Worm (Caenorhabditis elegans) whole organism, mixed stage, embryonic: ENCODE data around the gene cyp-37B1.
A peak's percentile ranks its signal among the peaks of the same experiment; 100 is the strongest.

Experiments
- bed-3 ChIP-seq: fragments of 200-800 bp; sonication (Bioruptor generic); optimal IDR thresholded peaks from 3 replicates; lab custom pipeline; 2018; ENCODE audit warnings: mild to moderate bottlenecking, missing genetic modification characterization, moderate library complexity, missing compliant biosample characterization
- blmp-1 ChIP-seq: fragments of 150-350 bp; optimal IDR thresholded peaks from 2 replicates; lab custom pipeline; 2014; ENCODE audit warnings: missing biosample characterization, missing genetic modification characterization
- ceh-39 ChIP-seq: fragments of 150-350 bp; optimal IDR thresholded peaks from 2 replicates; lab custom pipeline; 2014; ENCODE audit warnings: missing biosample characterization, missing genetic modification characterization
- ceh-43 ChIP-seq: fragments of 200-800 bp; sonication (Bioruptor generic); optimal IDR thresholded peaks from 2 replicates; lab custom pipeline; 2018; ENCODE audit warnings: mild to moderate bottlenecking, missing genetic modification characterization, moderate library complexity, missing compliant biosample characterization
- ces-1 ChIP-seq: fragments of 150-350 bp; optimal IDR thresholded peaks from 2 replicates; lab custom pipeline; 2014; ENCODE audit warnings: missing biosample characterization, missing genetic modification reagents, missing genetic modification characterization
- cnd-1 ChIP-seq: fragments of 200-800 bp; sonication (Bioruptor generic); optimal IDR thresholded peaks from 2 replicates; lab custom pipeline; 2018; ENCODE audit warnings: mild to moderate bottlenecking, missing genetic modification characterization, missing compliant biosample characterization
- drap-1 ChIP-seq: fragments of 200-800 bp; sonication (Bioruptor generic); optimal IDR thresholded peaks from 3 replicates; lab custom pipeline; 2018; ENCODE audit warnings: mild to moderate bottlenecking, missing genetic modification characterization, missing compliant biosample characterization
- elt-1 ChIP-seq: sonication (generic microtip); optimal IDR thresholded peaks from 2 replicates; lab custom pipeline; 2017; ENCODE audit warnings: missing genetic modification characterization, mild to moderate bottlenecking, missing compliant biosample characterization, antibody characterized with exemption, moderate library complexity, borderline replicate concordance; ENCODE audit not compliant: insufficient read depth
- elt-3 ChIP-seq: fragments of 150-350 bp; optimal IDR thresholded peaks from 2 replicates; lab custom pipeline; 2014; ENCODE audit warnings: missing biosample characterization, missing genetic modification characterization
- flh-1 ChIP-seq: fragments of 200-800 bp; sonication (Bioruptor generic); optimal IDR thresholded peaks from 2 replicates; lab custom pipeline; 2018; ENCODE audit warnings: mild to moderate bottlenecking, missing genetic modification characterization, moderate library complexity, missing compliant biosample characterization
- ham-2 ChIP-seq: fragments of 200-800 bp; sonication (Bioruptor generic); optimal IDR thresholded peaks from 2 replicates; lab custom pipeline; 2018; ENCODE audit warnings: mild to moderate bottlenecking, missing genetic modification characterization, missing compliant biosample characterization
- hlh-1 ChIP-seq: fragments of 150-350 bp; optimal IDR thresholded peaks from 2 replicates; lab custom pipeline; 2014; ENCODE audit warnings: missing biosample characterization, missing genetic modification reagents, missing genetic modification characterization
- lin-13 ChIP-seq: fragments of 150-350 bp; optimal IDR thresholded peaks from 2 replicates; lab custom pipeline; 2014; ENCODE audit warnings: missing biosample characterization, missing genetic modification characterization
- lin-32 ChIP-seq: fragments of 200-800 bp; sonication (Bioruptor generic); optimal IDR thresholded peaks from 2 replicates; lab custom pipeline; 2018; ENCODE audit warnings: mild to moderate bottlenecking, missing genetic modification characterization, missing compliant biosample characterization
- lsy-2 ChIP-seq: fragments of 150-350 bp; optimal IDR thresholded peaks from 2 replicates; lab custom pipeline; 2014; ENCODE audit warnings: missing biosample characterization, missing genetic modification characterization
- mab-5 ChIP-seq: fragments of 150-350 bp; optimal IDR thresholded peaks from 2 replicates; lab custom pipeline; 2014; ENCODE audit warnings: missing biosample characterization, missing genetic modification characterization
- mep-1 ChIP-seq: fragments of 150-350 bp; optimal IDR thresholded peaks from 2 replicates; lab custom pipeline; 2017; ENCODE audit warnings: missing biosample characterization, missing genetic modification reagents, missing genetic modification characterization, inconsistent platforms
- mls-2 ChIP-seq: sonication (generic microtip); optimal IDR thresholded peaks from 2 replicates; lab custom pipeline; 2016; ENCODE audit warnings: mild to moderate bottlenecking, missing genetic modification characterization, moderate library complexity, missing compliant biosample characterization
- nhr-12 ChIP-seq: fragments of 150-350 bp; optimal IDR thresholded peaks from 2 replicates; lab custom pipeline; 2014; ENCODE audit warnings: missing biosample characterization, missing genetic modification characterization
- nhr-2 ChIP-seq: fragments of 150-350 bp; optimal IDR thresholded peaks from 2 replicates; lab custom pipeline; 2014; ENCODE audit warnings: missing biosample characterization, missing genetic modification characterization
- nhr-237 ChIP-seq: fragments of 150-350 bp; optimal IDR thresholded peaks from 2 replicates; lab custom pipeline; 2014; ENCODE audit warnings: missing biosample characterization, missing genetic modification characterization
- nhr-28 ChIP-seq: fragments of 150-350 bp; optimal IDR thresholded peaks from 2 replicates; lab custom pipeline; 2014; ENCODE audit warnings: missing biosample characterization, missing genetic modification characterization
- nhr-76 ChIP-seq: sonication (generic microtip); optimal IDR thresholded peaks from 2 replicates; lab custom pipeline; 2017; ENCODE audit warnings: missing biosample characterization, missing genetic modification characterization
- pha-4 ChIP-seq: fragments of 150-350 bp; optimal IDR thresholded peaks from 2 replicates; lab custom pipeline; 2018; ENCODE audit warnings: missing biosample characterization, missing genetic modification reagents, missing genetic modification characterization
- sem-2 ChIP-seq: fragments of 200-800 bp; sonication (Bioruptor generic); optimal IDR thresholded peaks from 2 replicates; lab custom pipeline; 2018; ENCODE audit warnings: mild to moderate bottlenecking, missing genetic modification characterization, missing compliant biosample characterization
- sptf-1 ChIP-seq: sonication (generic microtip); optimal IDR thresholded peaks from 2 replicates; lab custom pipeline; 2017; ENCODE audit warnings: mild to moderate bottlenecking, missing genetic modification characterization, moderate library complexity, missing compliant biosample characterization
- tbx-8 ChIP-seq: fragments of 200-800 bp; sonication (Bioruptor generic); optimal IDR thresholded peaks from 2 replicates; lab custom pipeline; 2018; ENCODE audit warnings: mild to moderate bottlenecking, missing genetic modification characterization, moderate library complexity, missing compliant biosample characterization
- unc-120 ChIP-seq: sonication (generic microtip); optimal IDR thresholded peaks from 2 replicates; lab custom pipeline; 2017; ENCODE audit warnings: missing genetic modification characterization, missing compliant biosample characterization; ENCODE audit not compliant: poor library complexity, severe bottlenecking
- unc-39 ChIP-seq: fragments of 150-350 bp; optimal IDR thresholded peaks from 2 replicates; lab custom pipeline; 2014; ENCODE audit warnings: missing biosample characterization, missing genetic modification characterization
- unc-62 ChIP-seq: fragments of 150-350 bp; optimal IDR thresholded peaks from 2 replicates; lab custom pipeline; 2014; ENCODE audit warnings: missing biosample characterization, missing genetic modification reagents, missing genetic modification characterization
- zip-8 ChIP-seq: fragments of 150-350 bp; optimal IDR thresholded peaks from 2 replicates; lab custom pipeline; 2014; ENCODE audit warnings: missing biosample characterization, missing genetic modification characterization
- ztf-11 ChIP-seq: fragments of 150-350 bp; optimal IDR thresholded peaks from 2 replicates; lab custom pipeline; 2014; ENCODE audit warnings: missing biosample characterization, missing genetic modification characterization

Gene cyp-37B1

DNA sequence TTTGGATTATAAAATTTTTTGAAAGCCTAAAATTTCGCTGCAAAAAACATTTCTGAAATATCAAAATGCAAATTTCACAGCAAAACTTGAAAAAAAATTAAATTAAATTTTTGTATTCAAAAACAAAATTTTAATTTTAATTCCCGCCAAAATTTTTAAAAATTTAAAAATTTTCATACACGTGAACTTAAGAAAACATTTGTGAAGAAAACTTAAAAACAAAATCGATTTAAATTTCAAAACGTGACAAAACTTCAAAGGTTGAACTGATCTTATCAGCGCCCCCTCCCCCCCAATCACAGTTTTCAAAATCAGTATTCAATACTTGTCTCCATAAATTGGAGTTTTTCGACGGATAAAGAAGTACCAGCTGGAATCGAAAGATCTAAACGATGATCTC is 40.7 kb upstream of the cyp-37B1 start, which contains the start of gene F21H7.5:
Gene F21H7.5, plus strand, starts transcription at position 301 of the 400 bp plus-strand sequence.
- TF ChIP-seq lin-13 (tag; lab: Kevin White, UChicago) = no peak
- TF ChIP-seq nhr-28 = no peak
- no peak for TF ChIP-seq blmp-1 (tag; lab: Kevin White, UChicago)
- no peak for TF ChIP-seq ztf-11 (tag; lab: Kevin White, UChicago)
- no peak for TF ChIP-seq mls-2 (tag; lab: Kevin White, UChicago)
- TF ChIP-seq tbx-8 (GFP tag; lab: Kevin White, UChicago) = no peak
- no peak for TF ChIP-seq pha-4 (tag; lab: Kevin White, UChicago)
- TF ChIP-seq elt-1 (tag; lab: Kevin White, UChicago) = no peak
- no peak for TF ChIP-seq hlh-1 (tag; lab: Kevin White, UChicago)
- TF ChIP-seq ham-2 = no peak
- TF ChIP-seq nhr-76 (tag; lab: Kevin White, UChicago) = no peak
- TF ChIP-seq sem-2 (GFP tag; lab: Kevin White, UChicago) = no peak
- TF ChIP-seq unc-62 (GFP tag; lab: Kevin White, UChicago) = no peak
- no peak for TF ChIP-seq bed-3 (GFP tag; lab: Kevin White, UChicago)
- TF ChIP-seq flh-1 (GFP tag; lab: Kevin White, UChicago) = no peak
- no peak for TF ChIP-seq nhr-12 (tag; lab: Kevin White, UChicago)

DNA sequence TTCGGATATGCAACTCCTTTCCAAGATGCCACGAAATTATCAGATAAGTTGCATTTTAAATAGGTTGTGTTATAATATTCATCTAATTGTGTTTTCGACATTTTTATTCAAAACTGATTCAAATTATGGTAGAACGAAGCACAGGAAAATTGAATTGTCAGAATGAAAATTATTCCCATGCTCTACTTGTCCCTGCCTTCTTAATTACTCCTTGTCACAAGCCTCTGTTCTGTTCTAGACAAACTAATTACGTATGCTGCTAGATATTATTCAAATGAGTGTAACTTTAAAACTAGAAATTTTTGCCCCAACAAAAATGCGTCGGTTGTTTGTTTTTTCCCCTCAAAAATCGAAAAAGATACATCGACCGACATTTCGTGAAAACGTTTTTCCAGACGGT is 33.8 kb upstream of the cyp-37B1 start, which contains the start of gene srh-104:
Gene srh-104, minus strand, starts transcription at position 101 of the 400 bp plus-strand sequence.
- TF ChIP-seq tbx-8 (GFP tag; lab: Kevin White, UChicago) = no peak
- TF ChIP-seq zip-8 (tag; lab: Kevin White, UChicago) = no peak
- TF ChIP-seq sptf-1 = no peak
- TF ChIP-seq ceh-39 (tag; lab: Kevin White, UChicago) = no peak
- no peak for TF ChIP-seq pha-4 (tag; lab: Kevin White, UChicago)
- TF ChIP-seq flh-1 (GFP tag; lab: Kevin White, UChicago) = no peak
- TF ChIP-seq nhr-76 (tag; lab: Kevin White, UChicago) = no peak
- no peak for TF ChIP-seq ztf-11 (tag; lab: Kevin White, UChicago)
- no peak for TF ChIP-seq elt-1 (tag; lab: Kevin White, UChicago)
- no peak for TF ChIP-seq nhr-12 (tag; lab: Kevin White, UChicago)
- no peak for TF ChIP-seq blmp-1 (tag; lab: Kevin White, UChicago)
- TF ChIP-seq unc-120 = no peak
- no peak for TF ChIP-seq nhr-237 (tag; lab: Kevin White, UChicago)
- no peak for TF ChIP-seq hlh-1 (tag; lab: Kevin White, UChicago)
- TF ChIP-seq ces-1 (GFP tag; lab: Kevin White, UChicago) = no peak
- no peak for TF ChIP-seq drap-1
- TF ChIP-seq unc-39 (tag; lab: Kevin White, UChicago) = no peak
- no peak for TF ChIP-seq unc-62 (GFP tag; lab: Kevin White, UChicago)

DNA sequence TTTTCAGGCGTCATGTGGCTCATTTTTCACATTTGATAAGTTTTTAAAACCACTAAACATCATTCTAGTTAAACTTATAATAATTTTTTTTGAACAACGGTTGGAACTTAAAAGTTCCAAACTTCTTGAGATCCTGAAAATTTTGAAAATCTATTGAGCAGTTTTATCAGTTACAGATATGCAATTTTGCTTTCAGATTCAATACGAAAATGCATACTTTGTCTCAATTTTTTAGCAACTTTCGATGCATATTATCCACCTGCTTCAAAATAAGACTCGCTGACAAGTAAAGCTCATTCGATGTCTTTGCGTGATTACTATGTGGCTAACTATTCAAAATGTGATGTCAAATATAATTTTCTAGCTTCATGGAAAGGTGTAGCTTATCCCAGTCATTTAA is 31.3 kb upstream of the cyp-37B1 start, which contains the start of gene srh-95:
Gene srh-95, plus strand, starts transcription at position 301 of the 400 bp plus-strand sequence.
- no peak for TF ChIP-seq nhr-76 (tag; lab: Kevin White, UChicago)
- TF ChIP-seq tbx-8 (GFP tag; lab: Kevin White, UChicago) = no peak
- no peak for TF ChIP-seq elt-3 (tag; lab: Kevin White, UChicago)
- no peak for TF ChIP-seq unc-120
- TF ChIP-seq ztf-11 (tag; lab: Kevin White, UChicago) = no peak
- TF ChIP-seq sptf-1 = no peak
- no peak for TF ChIP-seq nhr-28
- TF ChIP-seq elt-1 (tag; lab: Kevin White, UChicago) = no peak
- no peak for TF ChIP-seq sem-2 (GFP tag; lab: Kevin White, UChicago)
- TF ChIP-seq mab-5 (tag; lab: Kevin White, UChicago) = no peak
- TF ChIP-seq zip-8 (tag; lab: Kevin White, UChicago) = no peak
- no peak for TF ChIP-seq mep-1
- no peak for TF ChIP-seq ceh-43 (GFP tag; lab: Kevin White, UChicago)
- no peak for TF ChIP-seq lin-13 (tag; lab: Kevin White, UChicago)

DNA sequence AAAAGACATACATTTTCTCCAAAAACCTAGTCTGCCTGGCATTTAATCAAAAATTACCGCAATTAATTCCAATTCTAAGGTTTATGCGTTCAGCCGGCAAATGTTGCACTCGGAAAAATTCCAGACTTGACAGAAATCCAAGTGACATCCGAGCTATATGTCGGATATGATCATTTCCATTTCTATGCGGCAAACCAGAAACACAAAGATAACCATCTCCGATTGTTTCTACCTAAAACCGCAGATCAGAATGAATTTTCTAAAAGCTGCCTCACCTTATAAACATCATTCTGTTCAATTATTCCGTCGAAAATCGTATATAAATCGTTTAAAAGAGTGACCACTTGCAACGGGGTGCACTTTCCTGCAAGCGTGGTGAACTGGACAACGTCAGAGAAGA is 28.8 kb upstream of the cyp-37B1 start:
- TF ChIP-seq lsy-2 (tag; lab: Kevin White, UChicago) (no peak), elt-1 (tag; lab: Kevin White, UChicago) (peak; percentile 52)

DNA sequence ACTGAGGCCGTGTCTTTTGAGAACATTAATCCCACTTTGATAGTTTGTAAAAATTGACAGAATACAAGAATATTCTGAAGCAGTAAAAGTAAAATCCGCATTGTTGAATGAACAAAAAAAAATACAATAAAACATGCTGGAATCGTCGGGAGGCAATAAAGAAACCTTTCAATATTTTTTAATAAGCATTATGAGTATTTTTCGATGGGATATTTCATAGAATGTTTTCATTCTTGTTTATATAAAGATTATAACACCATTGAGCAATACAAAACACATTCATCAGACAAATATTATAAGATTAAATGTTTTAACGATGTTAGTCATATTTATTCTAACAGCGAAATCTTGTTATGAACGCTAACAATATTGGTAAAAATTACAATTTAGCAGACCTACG is 24.2 kb upstream of the cyp-37B1 start, which contains the start of gene gcy-20:
Gene gcy-20, minus strand, starts transcription at position 101 of the 400 bp plus-strand sequence.
- no peak for TF ChIP-seq cnd-1 (tag; lab: Kevin White, UChicago)
- no peak for TF ChIP-seq unc-120
- no peak for TF ChIP-seq nhr-2 (tag; lab: Kevin White, UChicago)
- TF ChIP-seq nhr-237 (tag; lab: Kevin White, UChicago) = no peak
- TF ChIP-seq nhr-28 = no peak
- TF ChIP-seq ceh-43 (GFP tag; lab: Kevin White, UChicago) = no peak
- no peak for TF ChIP-seq mab-5 (tag; lab: Kevin White, UChicago)
- no peak for TF ChIP-seq nhr-12 (tag; lab: Kevin White, UChicago)
- TF ChIP-seq ham-2 = no peak
- TF ChIP-seq sptf-1 = no peak
- TF ChIP-seq mls-2 (tag; lab: Kevin White, UChicago) = no peak
- TF ChIP-seq ces-1 (GFP tag; lab: Kevin White, UChicago) = no peak
- TF ChIP-seq lin-32 = no peak
- no peak for TF ChIP-seq lin-13 (tag; lab: Kevin White, UChicago)
- no peak for TF ChIP-seq pha-4 (tag; lab: Kevin White, UChicago)
